Worm (Caenorhabditis elegans) whole organism, early embryonic: Measurements from ENCODE around the gene srx-125.

Experiments used
- B0310.2 ChIP-seq: sonication (generic microtip); optimal IDR thresholded peaks from 2 replicates; lab custom pipeline; 2016; ENCODE audit warnings: mild to moderate bottlenecking, missing genetic modification characterization, missing compliant biosample characterization
- aly-1 ChIP-seq: sonication (generic microtip); optimal IDR thresholded peaks from 2 replicates; lab custom pipeline; 2016; ENCODE audit warnings: missing genetic modification characterization, missing compliant biosample characterization
- ama-1 ChIP-seq: fragments of 150-350 bp; optimal IDR thresholded peaks from 2 replicates; lab custom pipeline; 2014
- ceh-13 ChIP-seq: fragments of 200-800 bp; sonication (Bioruptor generic); optimal IDR thresholded peaks from 2 replicates; lab custom pipeline; 2018; ENCODE audit warnings: mild to moderate bottlenecking, missing genetic modification characterization, missing compliant biosample characterization
- ets-7 ChIP-seq: sonication (generic microtip); optimal IDR thresholded peaks from 2 replicates; lab custom pipeline; 2016; ENCODE audit warnings: missing genotype, missing genetic modification characterization, missing compliant biosample characterization
- hmg-4 ChIP-seq: fragments of 200-800 bp; sonication (Bioruptor generic); optimal IDR thresholded peaks from 2 replicates; lab custom pipeline; 2018; ENCODE audit warnings: mild to moderate bottlenecking, missing genetic modification characterization, missing compliant biosample characterization
- hnd-1 ChIP-seq: sonication (generic microtip); optimal IDR thresholded peaks from 2 replicates; lab custom pipeline; 2016; ENCODE audit warnings: missing genetic modification characterization, missing compliant biosample characterization
- scrt-1 ChIP-seq: fragments of 200-800 bp; sonication (Bioruptor generic); IDR thresholded peaks from 2 replicates; pipeline ENCODE4 v1.3.6; 2022; ENCODE audit warnings: missing genetic modification characterization, missing compliant biosample characterization
- tbx-37 ChIP-seq: fragments of 200-800 bp; sonication (Bioruptor generic); conservative IDR thresholded peaks from 2 replicates; pipeline ENCODE4 v1.3.6; 2022; ENCODE audit warnings: missing genetic modification reagents, missing genetic modification characterization, missing compliant biosample characterization
- tra-4 ChIP-seq: sonication (generic microtip); optimal IDR thresholded peaks from 2 replicates; lab custom pipeline; 2017; ENCODE audit warnings: missing genetic modification characterization, missing compliant biosample characterization

DNA sequence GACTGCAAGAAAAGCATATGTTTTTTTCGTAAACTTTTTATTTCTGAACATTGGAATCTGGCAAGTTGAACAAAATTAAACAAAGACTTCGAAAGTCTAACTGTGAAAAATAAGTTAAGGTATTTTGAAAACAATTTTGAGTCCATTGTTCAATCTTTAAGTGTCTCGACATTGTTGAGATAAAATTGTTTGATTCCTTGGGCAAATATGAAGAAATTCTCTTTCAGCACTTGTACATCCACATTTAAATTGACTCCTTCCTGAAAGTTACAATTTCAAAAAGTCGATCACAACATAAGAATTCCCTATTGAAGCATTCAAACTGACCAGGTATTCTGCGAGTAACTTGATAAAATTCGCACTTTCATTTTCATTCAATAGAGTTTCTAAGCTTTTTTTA is 49.0 kb downstream of the srx-125 start:
- no peak for TF ChIP-seq hmg-4
- no peak for TF ChIP-seq scrt-1 (GFP tag; lab: Robert Waterston, UW)
- TF ChIP-seq ceh-13 (GFP tag; lab: Kevin White, UChicago) = no peak
- no peak for TF ChIP-seq tra-4
- TF ChIP-seq tbx-37 (GFP tag; lab: Robert Waterston, UW) = no peak
- no peak for TF ChIP-seq aly-1 (tag; lab: Kevin White, UChicago)
- no peak for TF ChIP-seq ama-1 (lab: Kevin White, UChicago)
- no peak for TF ChIP-seq B0310.2 (tag; lab: Kevin White, UChicago)
- no peak for TF ChIP-seq hnd-1 (tag; lab: Kevin White, UChicago)
- no peak for TF ChIP-seq ets-7 (tag; lab: Kevin White, UChicago)
